Worm (Caenorhabditis elegans): ENCODE measurements around the gene tag-120.
A peak's percentile ranks its signal among the peaks of the same experiment; 100 is the strongest.

The tag-120 gene

ce11 chrV:9664620-9665019 lies 45.0 kb downstream of the tag-120 start (continued):
- TF ChIP-seq unc-39 (tag; optimal IDR thresholded peaks at IDR 0.05) (peak; percentile 28), nhr-77 (tag; optimal IDR thresholded peaks at IDR 0.05) (no peak), gmeb-1 (tag; optimal IDR thresholded peaks at IDR 0.05) (no peak), nhr-237 (tag; optimal IDR thresholded peaks at IDR 0.05) (no peak), C34F6.9 (tag; optimal IDR thresholded peaks at IDR 0.05) (peak; percentile 78), snpc-4 (tag; optimal IDR thresholded peaks at IDR 0.05) (no peak)

DNA sequence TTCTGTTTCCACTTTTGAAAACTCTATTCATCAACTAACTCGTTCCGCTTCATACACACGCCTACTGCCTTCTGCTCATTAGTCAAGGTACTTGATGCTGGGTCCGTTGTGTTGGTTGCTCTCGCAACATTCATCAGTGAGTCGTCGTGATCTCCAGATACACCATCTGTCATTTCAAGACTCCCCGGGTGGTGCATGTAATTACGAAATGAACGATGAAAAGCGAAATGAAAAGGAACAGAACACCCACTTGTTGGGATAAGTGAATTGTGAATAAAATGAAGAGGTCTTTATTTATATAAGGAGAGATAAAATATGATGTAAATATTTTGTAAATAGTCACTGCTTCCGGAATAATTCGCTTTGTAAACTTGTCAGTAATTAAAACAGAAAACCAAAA lies 45.7 kb downstream of the tag-120 start:
- no peak for TF ChIP-seq nhr-25 (tag; optimal IDR thresholded peaks at IDR 0.05)
- no peak for TF ChIP-seq gmeb-1 (tag; optimal IDR thresholded peaks at IDR 0.05)
- no peak for TF ChIP-seq ceh-82 (tag; optimal IDR thresholded peaks at IDR 0.05)
- TF ChIP-seq sma-9 (GFP tag; optimal IDR thresholded peaks at IDR 0.05): no peak
- TF ChIP-seq sma-9 (tag; optimal IDR thresholded peaks at IDR 0.05): no peak
- no peak for TF ChIP-seq lin-11 (tag; optimal IDR thresholded peaks at IDR 0.05)
- TF ChIP-seq dmd-4 (tag; optimal IDR thresholded peaks at IDR 0.05): no peak
- no peak for TF ChIP-seq ZK546.5 (tag; optimal IDR thresholded peaks at IDR 0.05)
- TF ChIP-seq lsy-2 (tag; optimal IDR thresholded peaks at IDR 0.05): no peak
- TF ChIP-seq elt-3 (tag; optimal IDR thresholded peaks at IDR 0.05): no peak
- TF ChIP-seq ztf-1 (GFP tag; conservative IDR thresholded peaks at IDR 0.05): no peak
- TF ChIP-seq unc-39 (tag; optimal IDR thresholded peaks at IDR 0.05): no peak

ce11 chrV:9661514-9661913 lies 48.1 kb downstream of the tag-120 start, which contains the start of gene pitr-4:
Gene pitr-4, minus strand, starts transcription at chrV:9661614.
- no peak for TF ChIP-seq dmd-4 (tag; optimal IDR thresholded peaks at IDR 0.05)
- TF ChIP-seq fos-1 (tag; optimal IDR thresholded peaks at IDR 0.05): no peak
